Worm (Caenorhabditis elegans): ENCODE measurements around the gene rpn-11.

The rpn-11 gene

ce11 chrII:4089183-4089582 is 44.8 kb upstream of the rpn-11 start (continued):
- TF ChIP-seq nhr-77 (tag; optimal IDR thresholded peaks at IDR 0.05) (peak; percentile 95), mes-2 (tag; optimal IDR thresholded peaks at IDR 0.05; ENCODE audit: poor library complexity, severe bottlenecking) (peak; percentile 41), mxl-3 (GFP tag; optimal IDR thresholded peaks at IDR 0.05) (peak; percentile 98), pqm-1 (tag; optimal IDR thresholded peaks at IDR 0.05) (peak; percentile 95), nhr-28 (tag; optimal IDR thresholded peaks at IDR 0.05) (peak; percentile 98), duxl-1 (tag; optimal IDR thresholded peaks at IDR 0.05; ENCODE audit: poor library complexity) (peak; percentile 45), nhr-11 (tag; optimal IDR thresholded peaks at IDR 0.05) (peak; percentile 58), dmd-6 (GFP tag; IDR thresholded peaks at IDR 0.05) (peak; percentile 99), php-3 (GFP tag; IDR thresholded peaks at IDR 0.05) (peak; percentile 77), hmg-1.1 (GFP tag; IDR thresholded peaks at IDR 0.05) (peak; percentile 24; the same call in 1 of the 2 replicates), lin-13 (GFP tag; optimal IDR thresholded peaks at IDR 0.05) (peak; percentile 37), mep-1 (tag; optimal IDR thresholded peaks at IDR 0.05) (peak; percentile 77)

ce11 chrII:4085601-4086000 is 41.3 kb upstream of the rpn-11 start:
- TF ChIP-seq tra-1 (GFP tag; IDR thresholded peaks at IDR 0.05) (no peak), nhr-41 (GFP tag; IDR thresholded peaks at IDR 0.05) (no peak), cey-2 (tag; optimal IDR thresholded peaks at IDR 0.05; ENCODE audit: borderline replicate concordance, insufficient read depth) (no peak), ztf-7 (tag; optimal IDR thresholded peaks at IDR 0.05) (no peak), set-16 (GFP tag; IDR thresholded peaks at IDR 0.05) (peak; percentile 76), ceh-62 (tag; optimal IDR thresholded peaks at IDR 0.05) (no peak), unc-130 (GFP tag; optimal IDR thresholded peaks at IDR 0.05) (no peak), daf-19 (GFP tag; conservative IDR thresholded peaks at IDR 0.05) (no peak)

- TF ChIP-seq F44E2.7 (GFP tag; IDR thresholded peaks at IDR 0.05) = no peak
- no peak for TF ChIP-seq vab-7 (GFP tag; IDR thresholded peaks at IDR 0.05)
Measured at ce11 chrII:4082754-4083153, 38.4 kb upstream of the rpn-11 start, which contains the start of gene R11F4.2. R11F4.2 (plus strand) TSS chrII:4083054.

ce11 chrII:4081891-4082290 is 37.5 kb upstream of the rpn-11 start:
- TF ChIP-seq aha-1 (tag) (peak; percentile 57), ceh-62 (tag; optimal IDR thresholded peaks at IDR 0.05) (no peak)

- TF ChIP-seq set-16 (GFP tag; IDR thresholded peaks at IDR 0.05) (peak; percentile 65), attf-4 (tag; optimal IDR thresholded peaks at IDR 0.05) (no peak), aha-1 (tag) (peak; percentile 43)
Measured at ce11 chrII:4081141-4081540, 36.8 kb upstream of the rpn-11 start.

ce11 chrII:4078048-4078447 is 33.7 kb upstream of the rpn-11 start:
- TF ChIP-seq set-16 (GFP tag; IDR thresholded peaks at IDR 0.05) = peak; percentile 67

ce11 chrII:4074710-4075109 is 30.4 kb upstream of the rpn-11 start:
- TF ChIP-seq lir-3 (tag; optimal IDR thresholded peaks at IDR 0.05) = no peak
- TF ChIP-seq lin-15B (tag; optimal IDR thresholded peaks at IDR 0.05) = no peak
- no peak for TF ChIP-seq lin-39 (tag; optimal IDR thresholded peaks at IDR 0.05)
- TF ChIP-seq duxl-1 (tag; optimal IDR thresholded peaks at IDR 0.05; ENCODE audit: poor library complexity) = no peak
- no peak for TF ChIP-seq aly-2 (tag; optimal IDR thresholded peaks at IDR 0.05)
- no peak for TF ChIP-seq fos-1 (tag; optimal IDR thresholded peaks at IDR 0.05)
- TF ChIP-seq rbr-2 (tag; optimal IDR thresholded peaks at IDR 0.05) = no peak

All from whole organism, L4 larva.